Worm (Caenorhabditis elegans): Measurements from ENCODE around the gene srxa-11.

DNA sequence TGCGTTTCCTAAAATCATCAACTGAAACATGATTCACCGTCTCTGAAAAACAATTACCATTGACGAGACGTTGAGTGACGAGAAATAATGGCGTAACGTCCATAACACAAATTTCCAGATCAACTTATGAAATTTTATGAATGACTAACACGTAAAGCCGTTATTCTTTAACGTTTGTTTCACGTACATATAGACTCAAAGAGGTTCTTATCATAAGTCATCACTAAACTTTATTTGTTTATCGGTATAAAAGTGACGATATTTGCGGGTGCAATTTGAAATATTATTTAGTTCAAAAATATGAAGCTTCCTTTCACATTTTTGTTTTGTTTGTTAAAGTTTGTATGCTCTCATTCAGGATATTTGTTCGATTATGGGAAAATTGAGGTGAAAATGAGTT is 24.7 kb upstream of the srxa-11 start, which contains the start of gene oac-3:
- TF ChIP-seq snpc-3.4 (tag; optimal IDR thresholded peaks at IDR 0.05) (no peak), F49E8.2 (tag; optimal IDR thresholded peaks at IDR 0.05; ENCODE audit: insufficient read depth) (no peak), cebp-1 (GFP tag; IDR thresholded peaks at IDR 0.05) (no peak), cebp-1 (tag; optimal IDR thresholded peaks at IDR 0.05) (no peak), ama-1 (optimal IDR thresholded peaks at IDR 0.05) (no peak), ama-1 (GFP tag; optimal IDR thresholded peaks at IDR 0.05) (no peak), zim-3 (tag; optimal IDR thresholded peaks at IDR 0.05) (no peak), B0035.1 (tag; optimal IDR thresholded peaks at IDR 0.05) (no peak), egl-18 (GFP tag; IDR thresholded peaks at IDR 0.05) (no peak), nhr-27 (tag; optimal IDR thresholded peaks at IDR 0.05) (no peak), sea-2 (GFP tag; IDR thresholded peaks at IDR 0.05) (no peak), pbrm-1 (GFP tag; IDR thresholded peaks at IDR 0.05) (no peak), pha-4 (tag; optimal IDR thresholded peaks at IDR 0.05) (no peak), snpc-4 (GFP tag; optimal IDR thresholded peaks at IDR 0.05) (no peak), snpc-4 (tag; optimal IDR thresholded peaks at IDR 0.05) (no peak)
